Worm (Caenorhabditis elegans) whole organism, young adult: Measurements from ENCODE around the gene mog-5.

Source experiments
- B0261.1 ChIP-seq: sonication (generic microtip); optimal IDR thresholded peaks from 2 replicates; lab custom pipeline; 2016; ENCODE audit warnings: mild to moderate bottlenecking, missing genetic modification characterization, moderate library complexity, missing compliant biosample characterization
- ama-1 ChIP-seq, 3 experiments: fragments of 150-350 bp in 1 of 3; sonication (generic microtip) in 2 of 3; optimal IDR thresholded peaks; 2 replicates each; lab custom pipeline; 2014 to 2018; ENCODE audit warnings: missing biosample characterization in 2 of 3, missing genetic modification characterization in 2 of 3, missing genetic modification reagents in 2 of 3
- lsy-27 ChIP-seq: sonication (generic microtip); optimal IDR thresholded peaks from 2 replicates; lab custom pipeline; 2017; ENCODE audit warnings: missing genetic modification characterization, mild to moderate bottlenecking, missing compliant biosample characterization, antibody characterized with exemption, missing genotype, borderline replicate concordance; ENCODE audit not compliant: insufficient read depth
- nfya-1 ChIP-seq: sonication (generic microtip); optimal IDR thresholded peaks from 2 replicates; lab custom pipeline; 2017; ENCODE audit warnings: antibody characterized with exemption, missing compliant biosample characterization, missing genetic modification characterization, borderline replicate concordance; ENCODE audit not compliant: insufficient read depth

DNA sequence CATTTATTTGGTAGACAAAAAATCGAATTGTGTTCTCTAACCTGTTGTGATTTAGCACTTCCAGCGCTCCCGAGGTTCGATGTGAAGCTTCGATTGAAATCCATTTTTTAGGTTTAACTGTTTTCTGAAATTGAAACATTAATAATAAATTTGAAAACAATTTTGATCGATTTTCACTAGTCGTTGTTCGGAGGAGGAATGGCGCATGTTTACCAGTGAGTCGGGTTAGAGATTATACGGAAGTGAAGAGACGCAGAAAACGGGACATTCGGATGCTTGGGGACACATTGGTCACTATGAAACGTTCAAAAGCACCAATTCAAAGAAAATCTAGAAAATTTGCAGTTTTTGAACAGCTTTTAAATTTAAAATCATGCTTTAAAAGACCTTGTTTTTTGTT, 559 bp upstream of the mog-5 start, which contains the start of gene fbxl-3:
- no peak for TF ChIP-seq lsy-27
- TF ChIP-seq B0261.1 = no peak
- no peak for TF ChIP-seq nfya-1 (tag; lab: Kevin White, UChicago)
- TF ChIP-seq ama-1 (optimal IDR thresholded peaks at IDR 0.05; lab: Kevin White, UChicago) = no peak
- TF ChIP-seq ama-1 (GFP tag; optimal IDR thresholded peaks at IDR 0.05; lab: Kevin White, UChicago) = no peak
